Fruit fly (Drosophila melanogaster) whole organism, embryonic: ENCODE results near the gene RpL32.

Source experiments
- Atf-2 ChIP-seq: fragments of 200-800 bp; sonication (Bioruptor generic); optimal IDR thresholded peaks from 2 replicates; lab custom pipeline; 2016; ENCODE audit warnings: missing biosample characterization, missing genetic modification characterization
- BtbVII ChIP-seq: fragments of 200-800 bp; sonication (Bioruptor generic); optimal IDR thresholded peaks from 3 replicates; lab custom pipeline; 2017; ENCODE audit warnings: missing biosample characterization, mild to moderate bottlenecking, missing genetic modification characterization
- CG11085 ChIP-seq: fragments of 200-800 bp; sonication (Bioruptor generic); IDR thresholded peaks from 2 replicates; pipeline ENCODE4 v1.3.6; 2022; ENCODE audit warnings: missing biosample characterization, missing genetic modification characterization
- CG12071 ChIP-seq: fragments of 200-800 bp; sonication (Bioruptor generic); optimal IDR thresholded peaks from 3 replicates; lab custom pipeline; 2018; ENCODE audit warnings: missing biosample characterization, mild to moderate bottlenecking, missing genetic modification characterization
- CG12104 ChIP-seq: fragments of 200-800 bp; sonication (Bioruptor generic); optimal IDR thresholded peaks from 3 replicates; lab custom pipeline; 2016; ENCODE audit warnings: missing biosample characterization, missing genetic modification characterization
- CG12391 ChIP-seq: fragments of 200-800 bp; sonication (Bioruptor generic); optimal IDR thresholded peaks from 3 replicates; lab custom pipeline; 2018; ENCODE audit warnings: missing biosample characterization, mild to moderate bottlenecking, missing genetic modification characterization, moderate library complexity
- CG14860 ChIP-seq: fragments of 200-800 bp; sonication (Bioruptor generic); IDR thresholded peaks from 3 replicates; pipeline ENCODE4 v1.3.6; 2022; ENCODE audit warnings: missing biosample characterization, missing genetic modification characterization; ENCODE audit not compliant: partially characterized antibody
- CG15696 ChIP-seq: fragments of 200-800 bp; sonication (Bioruptor generic); optimal IDR thresholded peaks from 2 replicates; lab custom pipeline; 2019; ENCODE audit warnings: missing biosample characterization, mild to moderate bottlenecking, missing genetic modification characterization, moderate library complexity
- CG1603 ChIP-seq: fragments of 200-800 bp; sonication (Bioruptor generic); optimal IDR thresholded peaks from 2 replicates; lab custom pipeline; 2019; ENCODE audit warnings: missing biosample characterization, mild to moderate bottlenecking, missing genetic modification characterization, moderate library complexity
- CG16863 ChIP-seq: fragments of 200-800 bp; sonication (Bioruptor generic); optimal IDR thresholded peaks from 3 replicates; lab custom pipeline; 2016; ENCODE audit warnings: missing biosample characterization, missing genetic modification characterization
- CG17186 ChIP-seq: fragments of 200-800 bp; sonication (Bioruptor generic); optimal IDR thresholded peaks from 3 replicates; lab custom pipeline; 2017; ENCODE audit warnings: missing biosample characterization, missing genetic modification reagents, missing genetic modification characterization
- CG17612 ChIP-seq: fragments of 200-800 bp; sonication (Bioruptor generic); IDR thresholded peaks from 2 replicates; pipeline ENCODE4 v1.3.6; 2022; ENCODE audit warnings: missing biosample characterization, missing genetic modification characterization
- CG2889 ChIP-seq: fragments of 200-800 bp; sonication (Bioruptor generic); IDR thresholded peaks from 3 replicates; pipeline ENCODE4 v1.3.6; 2022; ENCODE audit warnings: missing biosample characterization, missing genetic modification characterization
- CG5953 ChIP-seq: fragments of 200-800 bp; sonication (Bioruptor generic); IDR thresholded peaks from 2 replicates; pipeline ENCODE4 v1.3.6; 2022; ENCODE audit warnings: missing biosample characterization, missing genetic modification characterization
- CG7745 ChIP-seq: fragments of 200-800 bp; sonication (Bioruptor generic); optimal IDR thresholded peaks from 2 replicates; lab custom pipeline; 2018; ENCODE audit warnings: missing biosample characterization, mild to moderate bottlenecking, missing genetic modification characterization, moderate library complexity
- CG7786 ChIP-seq: fragments of 200-800 bp; sonication (Bioruptor generic); optimal IDR thresholded peaks from 2 replicates; lab custom pipeline; 2016; ENCODE audit warnings: missing biosample characterization, missing genetic modification characterization
- CG7839 ChIP-seq: fragments of 200-800 bp; sonication (Bioruptor generic); optimal IDR thresholded peaks from 3 replicates; lab custom pipeline; 2018; ENCODE audit warnings: missing biosample characterization, mild to moderate bottlenecking, missing genetic modification characterization, moderate library complexity
- CG8281 ChIP-seq: fragments of 200-800 bp; sonication (Bioruptor generic); optimal IDR thresholded peaks from 2 replicates; lab custom pipeline; 2018; ENCODE audit warnings: missing biosample characterization, mild to moderate bottlenecking, missing genetic modification characterization, moderate library complexity
- CG8290 ChIP-seq, 3 experiments: fragments of 200-800 bp; sonication (Bioruptor generic); optimal IDR thresholded peaks; 2 replicates each; lab custom pipeline; 2016 to 2019; ENCODE audit warnings: missing biosample characterization in 3 of 3, missing genetic modification characterization in 3 of 3, mild to moderate bottlenecking in 2 of 3, moderate library complexity in 1 of 3
- CG8388 ChIP-seq: fragments of 200-800 bp; sonication (Bioruptor generic); optimal IDR thresholded peaks from 2 replicates; lab custom pipeline; 2019; ENCODE audit warnings: missing biosample characterization, mild to moderate bottlenecking, missing genetic modification characterization, moderate library complexity
- Deaf1 ChIP-seq: fragments of 200-800 bp; optimal IDR thresholded peaks from 3 replicates; lab custom pipeline; 2019; ENCODE audit warnings: missing biosample characterization, mild to moderate bottlenecking, missing genetic modification characterization, moderate library complexity
- E2f1 ChIP-seq: fragments of 200-800 bp; sonication (Bioruptor generic); IDR thresholded peaks from 2 replicates; pipeline ENCODE4 v1.3.6; 2022; ENCODE audit warnings: missing biosample characterization, missing genetic modification characterization
- HLH3B ChIP-seq: fragments of 200-800 bp; sonication (Bioruptor generic); IDR thresholded peaks from 2 replicates; pipeline ENCODE4 v1.3.6; 2022; ENCODE audit warnings: missing biosample characterization, missing genetic modification characterization
- Hand ChIP-seq: fragments of 200-800 bp; sonication (Bioruptor generic); optimal IDR thresholded peaks from 2 replicates; lab custom pipeline; 2017; ENCODE audit warnings: mild to moderate bottlenecking, missing biosample characterization, missing genetic modification reagents, missing genetic modification characterization
- Hsf ChIP-seq: fragments of 200-800 bp; sonication (Bioruptor generic); optimal IDR thresholded peaks from 3 replicates; lab custom pipeline; 2016; ENCODE audit warnings: missing biosample characterization, missing genetic modification characterization
- Med ChIP-seq: fragments of 200-800 bp; sonication (Bioruptor generic); peaks from one replicate; lab custom pipeline; 2016; ENCODE audit warnings: missing biosample characterization, missing genetic modification characterization, mild to moderate bottlenecking, inconsistent platforms, moderate library complexity
- NC2α ChIP-seq: fragments of 200-800 bp; sonication (Bioruptor generic); optimal IDR thresholded peaks from 2 replicates; lab custom pipeline; 2016; ENCODE audit warnings: missing biosample characterization, missing genetic modification characterization
- Nf-YA ChIP-seq: fragments of 200-800 bp; sonication (Bioruptor generic); IDR thresholded peaks from 2 replicates; pipeline ENCODE4 v1.3.6; 2022; ENCODE audit warnings: missing biosample characterization, missing genetic modification characterization
- Rfx ChIP-seq: fragments of 200-800 bp; sonication (Bioruptor generic); IDR thresholded peaks from 2 replicates; pipeline ENCODE4 v1.3.6; 2022; ENCODE audit warnings: missing biosample characterization, missing genetic modification characterization
- ab ChIP-seq: fragments of 200-800 bp; sonication (Bioruptor generic); optimal IDR thresholded peaks from 2 replicates; lab custom pipeline; 2016; ENCODE audit warnings: missing biosample characterization, missing genetic modification characterization
- az2 ChIP-seq: fragments of 200-800 bp; sonication (Bioruptor generic); optimal IDR thresholded peaks from 3 replicates; lab custom pipeline; 2016; ENCODE audit warnings: missing biosample characterization, missing genetic modification characterization
- da ChIP-seq: fragments of 200-800 bp; sonication (Bioruptor generic); optimal IDR thresholded peaks from 2 replicates; lab custom pipeline; 2016; ENCODE audit warnings: missing biosample characterization, missing genetic modification characterization
- dan ChIP-seq: fragments of 200-800 bp; sonication (Bioruptor generic); IDR thresholded peaks from 2 replicates; pipeline ENCODE4 v1.3.6; 2022; ENCODE audit warnings: missing biosample characterization, missing genetic modification characterization
- dpn ChIP-seq, 2 experiments: fragments of 200-800 bp; sonication (Bioruptor generic); optimal IDR thresholded peaks; 3 replicates each; lab custom pipeline; 2016; ENCODE audit warnings: missing biosample characterization in 2 of 2, missing genetic modification characterization in 2 of 2
- emc ChIP-seq: fragments of 200-800 bp; sonication (Bioruptor generic); optimal IDR thresholded peaks from 2 replicates; lab custom pipeline; 2016; ENCODE audit warnings: missing biosample characterization, missing genetic modification characterization
- gt ChIP-seq: fragments of 200-800 bp; sonication (Bioruptor generic); IDR thresholded peaks from 2 replicates; pipeline ENCODE4 v1.3.6; 2022; ENCODE audit warnings: missing biosample characterization, missing genetic modification characterization
- hb ChIP-seq: fragments of 200-800 bp; sonication (Bioruptor generic); IDR thresholded peaks from 3 replicates; pipeline ENCODE4 v1.3.6; 2022; ENCODE audit warnings: missing biosample characterization, missing genetic modification characterization; ENCODE audit not compliant: partially characterized antibody
- insv ChIP-seq, 2 experiments: fragments of 200-800 bp; sonication (Bioruptor generic); optimal IDR thresholded peaks; 3 replicates each; lab custom pipeline; 2016 to 2018; ENCODE audit warnings: missing biosample characterization in 2 of 2, missing genetic modification characterization in 2 of 2
- inv ChIP-seq: fragments of 200-800 bp; sonication (Bioruptor generic); IDR thresholded peaks from 2 replicates; pipeline ENCODE4 v1.3.6; 2022; ENCODE audit warnings: missing biosample characterization, missing genetic modification characterization; ENCODE audit not compliant: partially characterized antibody
- klu ChIP-seq: fragments of 200-800 bp; sonication (Bioruptor generic); IDR thresholded peaks from 2 replicates; pipeline ENCODE4 v1.3.6; 2022; ENCODE audit warnings: missing biosample characterization, missing genetic modification characterization
- lab ChIP-seq: fragments of 200-800 bp; sonication (Bioruptor generic); optimal IDR thresholded peaks from 3 replicates; lab custom pipeline; 2017; ENCODE audit warnings: missing biosample characterization, missing genetic modification characterization, mild to moderate bottlenecking, moderate library complexity, missing genetic modification reagents
- maf-S ChIP-seq: fragments of 200-800 bp; sonication (Bioruptor generic); optimal IDR thresholded peaks from 2 replicates; lab custom pipeline; 2016; ENCODE audit warnings: missing biosample characterization, missing genetic modification characterization
- p53 ChIP-seq: fragments of 200-800 bp; sonication (Bioruptor generic); optimal IDR thresholded peaks from 2 replicates; lab custom pipeline; 2016; ENCODE audit warnings: missing biosample characterization, missing genetic modification characterization
- row ChIP-seq: fragments of 200-800 bp; sonication (Bioruptor generic); IDR thresholded peaks from 3 replicates; pipeline ENCODE4 v1.3.6; 2022; ENCODE audit warnings: missing biosample characterization, missing genetic modification characterization
- run ChIP-seq: fragments of 200-800 bp; sonication (Bioruptor generic); optimal IDR thresholded peaks from 3 replicates; lab custom pipeline; 2018; ENCODE audit warnings: missing biosample characterization, mild to moderate bottlenecking, missing genetic modification characterization
- sd ChIP-seq: fragments of 200-800 bp; sonication (Bioruptor generic); optimal IDR thresholded peaks from 3 replicates; lab custom pipeline; 2018; ENCODE audit warnings: missing biosample characterization, mild to moderate bottlenecking, missing genetic modification characterization, moderate library complexity
- vfl ChIP-seq: fragments of 200-800 bp; sonication (Bioruptor generic); optimal IDR thresholded peaks from 2 replicates; lab custom pipeline; 2016; ENCODE audit warnings: missing biosample characterization, missing genetic modification characterization
- zen2 ChIP-seq: fragments of 200-800 bp; sonication (Bioruptor generic); IDR thresholded peaks from 3 replicates; pipeline ENCODE4 v1.3.6; 2022; ENCODE audit warnings: missing biosample characterization, missing genetic modification characterization; ENCODE audit not compliant: partially characterized antibody
- zfh1 ChIP-seq: fragments of 200-800 bp; sonication (Bioruptor generic); IDR thresholded peaks from 3 replicates; pipeline ENCODE4 v1.3.6; 2022; ENCODE audit warnings: missing biosample characterization, missing genetic modification characterization

Gene RpL32

DNA sequence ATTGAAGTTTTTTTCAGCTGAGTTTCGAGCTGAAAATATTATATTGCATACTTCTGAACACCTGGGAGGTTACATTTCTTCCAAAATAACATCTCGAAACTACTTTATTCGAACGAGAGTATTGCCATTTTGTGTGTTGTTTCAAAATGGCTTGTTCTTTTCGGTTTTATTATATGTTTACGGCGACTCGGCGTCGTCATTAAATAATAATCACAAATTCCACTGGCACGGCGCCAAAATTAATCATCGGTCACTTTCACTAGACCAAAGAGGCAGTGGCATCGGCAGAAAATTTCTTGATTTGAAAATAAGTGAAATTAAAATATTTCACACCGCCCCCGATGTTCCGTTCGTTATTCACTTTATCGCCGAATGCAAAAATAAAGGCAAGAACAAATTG is 4.5 kb upstream of the RpL32 start:
- TF ChIP-seq CG17612 (peak; percentile 42; the same call in 1 of the 2 replicates), maf-S (no peak), p53 (GFP tag; lab: Kevin White, UChicago) (no peak), Rfx (GFP tag; lab: Robert Waterston, UW) (0 out of 2 replicates have a peak, but pooled peaks have one; percentile 15), CG16863 (GFP tag; lab: Kevin White, UChicago) (no peak), Atf-2 (GFP tag; lab: Kevin White, UChicago) (no peak), CG8388 (GFP tag; lab: Kevin White, UChicago) (no peak), az2 (GFP tag; lab: Kevin White, UChicago) (no peak), inv (GFP tag; lab: Robert Waterston, UW) (no peak), CG15696 (tag; lab: Kevin White, UChicago) (no peak), CG12071 (GFP tag; lab: Kevin White, UChicago) (no peak), lab (GFP tag; lab: Kevin White, UChicago) (no peak), gt (GFP tag; lab: Robert Waterston, UW) (no peak), CG1603 (tag; lab: Kevin White, UChicago) (no peak), CG2889 (no peak), CG7786 (no peak), sd (tag; lab: Kevin White, UChicago) (peak; percentile 67), da (GFP tag; lab: Kevin White, UChicago) (no peak), row (GFP tag; lab: Robert Waterston, UW) (peak; percentile 30; the same call in 2 of the 3 replicates), ab (GFP tag; lab: Kevin White, UChicago) (no peak), CG8290 (GFP tag; optimal IDR thresholded peaks at IDR 0.05; lab: Kevin White, UChicago) (no peak), CG8290 (tag; optimal IDR thresholded peaks at IDR 0.05; lab: Kevin White, UChicago) (peak in 1 of 2 experiments; percentile 26), CG11085 (GFP tag; lab: Robert Waterston, UW) (no peak), insv (GFP tag; optimal IDR thresholded peaks at IDR 0.05; lab: Kevin White, UChicago) (no peak), dpn (GFP tag; optimal IDR thresholded peaks at IDR 0.05; lab: Kevin White, UChicago) (no peak), Med (peak; percentile 53), CG12391 (tag; lab: Kevin White, UChicago) (no peak)

DNA sequence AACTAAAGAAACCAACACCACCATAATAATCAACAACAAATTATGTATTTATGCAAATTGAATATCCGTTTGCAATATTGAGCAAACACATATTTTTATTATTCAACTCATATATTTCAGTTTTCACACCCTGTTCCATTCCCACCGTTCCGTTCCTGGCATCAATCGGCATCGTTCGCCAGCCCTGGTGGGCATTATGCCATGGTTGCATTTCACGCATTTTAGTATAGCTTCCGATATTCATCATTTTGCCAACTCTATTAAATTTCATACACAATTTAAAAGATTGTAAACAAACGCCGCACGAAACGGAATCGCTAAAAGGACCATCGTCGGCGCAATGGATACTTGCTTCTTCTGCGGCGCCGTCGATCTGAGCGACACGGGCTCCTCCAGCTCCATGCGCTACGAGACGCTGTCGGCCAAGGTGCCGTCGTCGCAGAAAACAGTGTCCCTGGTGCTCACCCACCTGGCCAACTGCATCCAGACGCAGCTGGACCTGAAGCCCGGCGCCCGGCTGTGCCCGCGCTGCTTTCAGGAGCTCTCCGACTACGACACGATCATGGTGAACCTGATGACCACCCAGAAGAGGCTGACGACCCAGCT is 2.7 kb downstream of the RpL32 start, which contains the start of gene Sry-delta:
Gene Sry-delta, plus strand, starts transcription at position 203 of the 606 bp plus-strand sequence.
- no peak for TF ChIP-seq dan (GFP tag; lab: Robert Waterston, UW)
- TF ChIP-seq CG7745 (tag; lab: Kevin White, UChicago) = no peak
- TF ChIP-seq CG7839 (tag; lab: Kevin White, UChicago) = no peak
- peak; percentile 66; the same call in 1 of the 2 replicates for TF ChIP-seq inv (GFP tag; lab: Robert Waterston, UW)
- no peak; the same call in 2 of the 3 replicates for TF ChIP-seq zen2 (GFP tag; lab: Robert Waterston, UW)
- TF ChIP-seq emc (GFP tag; lab: Kevin White, UChicago) = peak; percentile 80
- TF ChIP-seq CG17186 (GFP tag; lab: Kevin White, UChicago) = peak; percentile 74
- TF ChIP-seq Hsf (GFP tag; lab: Kevin White, UChicago) = peak; percentile 87
- peak; percentile 63 for TF ChIP-seq HLH3B (GFP tag; lab: Robert Waterston, UW)
- TF ChIP-seq Deaf1 (tag; lab: Kevin White, UChicago) = no peak
- TF ChIP-seq E2f1 (GFP tag; lab: Robert Waterston, UW) = peak; percentile 67
- TF ChIP-seq CG12104 (GFP tag; lab: Kevin White, UChicago) = peak; percentile 54
- TF ChIP-seq NC2α (GFP tag; lab: Kevin White, UChicago) = peak; percentile 69
- TF ChIP-seq run (tag; lab: Kevin White, UChicago) = no peak
- TF ChIP-seq hb (GFP tag; lab: Robert Waterston, UW) = peak; percentile 60; the same call in 2 of the 3 replicates
- peak; percentile 59; the same call in 2 of the 3 replicates for TF ChIP-seq CG14860
- TF ChIP-seq zfh1 (GFP tag; lab: Robert Waterston, UW) = peak; percentile 73; the same call in 2 of the 3 replicates
- peak; percentile 19 for TF ChIP-seq BtbVII (GFP tag; lab: Kevin White, UChicago)
- TF ChIP-seq Nf-YA = peak; percentile 62; the same call in 1 of the 2 replicates
- TF ChIP-seq klu (GFP tag; lab: Robert Waterston, UW) = peak; percentile 64
- no peak for TF ChIP-seq CG8281 (tag; lab: Kevin White, UChicago)
- TF ChIP-seq Hand = no peak
- TF ChIP-seq CG5953 (GFP tag; lab: Robert Waterston, UW) = 0 out of 2 replicates have a peak, but pooled peaks have one; percentile 23
- peak; percentile 92 for TF ChIP-seq vfl (GFP tag; lab: Kevin White, UChicago)
